Worm (Caenorhabditis elegans) whole organism, L4 larva: ENCODE measurements around the gene mrpl-4.

ENCODE experiments used
- ctbp-1 ChIP-seq: fragments of 200-800 bp; sonication (Bioruptor generic); IDR thresholded peaks from 2 replicates; pipeline ENCODE4 v1.3.6; 2022; ENCODE audit warnings: missing genetic modification reagents, missing genetic modification characterization, missing compliant biosample characterization
- nhr-237 ChIP-seq: sonication (generic microtip); optimal IDR thresholded peaks from 2 replicates; lab custom pipeline; 2017; ENCODE audit warnings: missing biosample characterization, missing genetic modification characterization
- snpc-4 ChIP-seq: fragments of 150-350 bp; optimal IDR thresholded peaks from 2 replicates; lab custom pipeline; 2014; ENCODE audit warnings: missing biosample characterization, missing genetic modification characterization
- zip-2 ChIP-seq: fragments of 150-350 bp; optimal IDR thresholded peaks from 2 replicates; lab custom pipeline; 2014; ENCODE audit warnings: missing biosample characterization, missing genetic modification characterization
- ztf-7 ChIP-seq: fragments of 150-350 bp; optimal IDR thresholded peaks from 2 replicates; lab custom pipeline; 2014; ENCODE audit warnings: missing biosample characterization, missing genetic modification characterization

DNA sequence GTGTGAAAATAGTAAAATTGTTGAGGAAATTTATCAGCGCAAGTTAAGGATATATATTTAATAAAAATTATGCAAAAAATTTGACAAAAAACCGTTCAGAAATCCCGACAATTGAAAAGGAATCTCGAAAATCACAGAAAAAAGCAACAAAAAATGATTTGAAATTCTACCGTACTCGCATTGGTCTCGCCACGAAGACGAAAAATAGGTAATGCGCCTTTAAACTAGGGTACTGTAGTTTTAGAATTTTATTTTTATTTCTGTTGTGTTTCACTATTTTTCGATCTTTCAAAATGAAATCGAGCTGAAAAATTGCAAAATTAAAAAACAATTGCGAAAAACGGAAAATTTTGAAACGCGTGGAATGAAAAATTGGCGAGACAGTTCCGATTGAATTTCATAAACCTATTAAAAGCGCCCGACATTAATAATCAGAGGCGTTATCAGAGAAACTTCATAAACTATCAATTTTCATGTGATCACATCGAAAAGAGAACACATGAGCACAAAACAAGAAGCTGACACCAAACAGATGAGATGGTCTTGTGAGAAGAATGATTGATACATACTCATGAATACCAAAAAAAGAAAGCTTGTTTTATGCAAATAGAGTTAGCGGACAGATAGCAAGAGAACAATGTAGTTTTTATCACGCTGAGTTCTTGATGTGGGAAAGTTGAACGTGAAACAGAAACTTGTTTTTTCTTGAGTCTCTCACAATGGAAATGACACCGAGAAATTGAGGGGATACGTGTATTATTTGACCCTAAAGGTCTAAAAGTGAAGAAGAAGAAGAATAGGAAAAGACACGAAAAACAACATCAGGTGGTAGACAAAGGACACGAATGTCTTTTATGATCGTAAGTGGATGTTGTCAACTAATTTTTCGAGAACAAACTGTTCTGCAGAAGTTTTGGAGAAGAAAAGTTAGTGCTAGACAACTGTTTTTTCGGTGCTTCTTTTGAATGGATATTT, 41.9 kb upstream of the mrpl-4 start:
- TF ChIP-seq snpc-4 (tag; lab: Kevin White, UChicago) (no peak), ctbp-1 (GFP tag; lab: Robert Waterston, UW) (no peak), zip-2 (no peak), nhr-237 (tag; lab: Kevin White, UChicago) (no peak), ztf-7 (tag; lab: Kevin White, UChicago) (no peak)
